Worm (Caenorhabditis elegans): ENCODE data around the gene col-162.

col-162 gene

DNA sequence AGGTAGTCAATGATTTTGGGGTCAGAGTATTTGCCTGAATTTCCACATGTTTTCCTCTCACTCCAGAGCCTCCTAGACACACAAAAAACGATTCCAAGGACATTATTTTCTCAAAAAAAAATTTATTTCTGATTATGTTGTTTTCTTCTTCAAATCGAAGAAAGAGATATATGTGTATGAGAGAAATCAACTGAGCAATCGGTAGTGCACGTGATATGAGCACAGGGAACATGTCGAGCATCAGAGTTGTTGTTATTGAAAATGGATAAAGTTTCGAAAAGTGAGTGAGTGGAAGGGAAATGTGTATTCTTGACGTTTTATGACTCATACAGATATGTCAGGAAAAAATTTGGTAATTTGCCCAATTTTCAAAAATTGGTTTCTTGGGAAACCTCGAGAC is 30.3 kb downstream of the col-162 start:
- TF ChIP-seq nfya-1 (tag; optimal IDR thresholded peaks at IDR 0.05; ENCODE audit: insufficient read depth): peak; percentile 8
- TF ChIP-seq elt-1 (tag; optimal IDR thresholded peaks at IDR 0.05): no peak
- TF ChIP-seq tbx-2 (tag; optimal IDR thresholded peaks at IDR 0.05): no peak
- no peak for TF ChIP-seq elt-3 (tag; optimal IDR thresholded peaks at IDR 0.05)
- TF ChIP-seq ztf-11 (tag; optimal IDR thresholded peaks at IDR 0.05): no peak
- no peak for TF ChIP-seq mdl-1 (tag; optimal IDR thresholded peaks at IDR 0.05)

DNA sequence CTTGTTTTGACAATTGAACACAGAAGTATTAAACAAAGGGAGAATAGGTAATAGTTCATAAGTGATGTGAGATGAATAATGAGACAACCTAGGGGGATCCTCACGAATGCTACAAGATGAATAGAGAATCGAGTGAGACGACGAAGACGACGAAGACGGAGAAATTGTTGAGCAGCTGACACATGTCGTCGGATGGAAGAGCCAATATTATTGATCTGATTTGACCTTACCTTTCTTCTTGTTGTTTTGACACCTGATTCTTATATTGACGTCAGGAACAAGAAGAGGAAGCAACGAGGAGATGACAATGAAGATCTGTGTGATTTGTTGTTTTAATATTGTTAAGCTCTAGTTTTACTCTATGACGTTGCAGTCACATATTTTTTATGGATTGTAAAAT is 31.7 kb downstream of the col-162 start, which contains the start of gene T10G3.1:
Gene T10G3.1 (minus strand): TSS at position 213 of the 400 bp plus-strand sequence.
- TF ChIP-seq ama-1 (optimal IDR thresholded peaks at IDR 0.05) (no peak), ceh-82 (tag; optimal IDR thresholded peaks at IDR 0.05) (no peak), sea-2 (GFP tag; optimal IDR thresholded peaks at IDR 0.05) (no peak), elt-3 (tag; optimal IDR thresholded peaks at IDR 0.05) (no peak)

DNA sequence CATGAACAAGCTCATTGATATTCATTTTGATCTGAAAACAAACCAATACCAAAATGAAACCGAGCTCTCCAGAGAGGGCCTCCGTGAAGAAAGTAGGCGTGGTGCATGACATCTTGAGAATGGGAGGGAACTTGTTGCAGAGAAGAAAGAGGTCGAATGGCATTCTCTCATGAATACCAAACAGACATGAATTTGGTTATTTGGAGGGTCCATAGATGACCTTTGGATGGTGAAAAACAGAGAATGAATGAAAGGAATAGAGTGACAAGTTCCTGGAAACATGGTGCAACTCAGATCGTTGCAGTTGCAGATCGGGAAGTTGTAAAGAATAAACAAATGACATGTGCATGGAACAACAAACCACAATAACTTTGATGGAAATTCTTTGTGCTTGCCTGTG is 34.6 kb downstream of the col-162 start, which contains the start of gene T10G3.8:
Gene T10G3.8 (minus strand): TSS at position 101 of the 400 bp plus-strand sequence.
- no peak for TF ChIP-seq egl-27 (tag; optimal IDR thresholded peaks at IDR 0.05)
- TF ChIP-seq nhr-76 (tag; optimal IDR thresholded peaks at IDR 0.05): no peak
- no peak for TF ChIP-seq nhr-25 (tag; optimal IDR thresholded peaks at IDR 0.05)
- TF ChIP-seq lin-15B (tag; optimal IDR thresholded peaks at IDR 0.05): no peak
- no peak for TF ChIP-seq ztf-11 (tag; optimal IDR thresholded peaks at IDR 0.05)
- TF ChIP-seq skn-1 (tag; optimal IDR thresholded peaks at IDR 0.05): no peak
- no peak for TF ChIP-seq sea-2 (GFP tag; optimal IDR thresholded peaks at IDR 0.05)
- no peak for TF ChIP-seq elt-1 (tag; optimal IDR thresholded peaks at IDR 0.05)
- no peak for TF ChIP-seq pqm-1 (tag; optimal IDR thresholded peaks at IDR 0.05)
- no peak for TF ChIP-seq ceh-82 (tag; optimal IDR thresholded peaks at IDR 0.05)
- no peak for TF ChIP-seq elt-2 (tag; optimal IDR thresholded peaks at IDR 0.05)
- TF ChIP-seq snpc-4 (tag; optimal IDR thresholded peaks at IDR 0.05): no peak
- no peak for TF ChIP-seq R02D3.7 (tag; optimal IDR thresholded peaks at IDR 0.05)

DNA sequence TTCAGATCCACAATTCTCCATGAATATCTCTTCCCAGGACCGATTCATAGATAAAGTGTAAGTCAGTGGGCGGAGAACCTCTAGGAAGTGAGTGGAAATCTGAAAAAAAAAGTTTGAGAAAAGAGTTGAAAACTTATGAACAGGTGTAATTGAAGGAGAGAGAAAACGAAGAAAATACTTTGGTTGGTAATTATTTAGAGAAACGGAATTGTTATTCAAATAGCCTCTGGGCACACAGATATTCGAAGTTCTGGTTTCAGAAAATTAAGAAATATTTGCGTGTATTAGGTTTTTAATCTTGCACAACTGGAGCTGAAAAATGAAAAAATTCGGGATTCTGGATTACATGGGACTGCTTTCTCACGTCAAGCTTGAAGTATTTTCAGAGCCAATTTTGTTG is 38.0 kb downstream of the col-162 start, which contains the start of gene T10G3.2:
Gene T10G3.2 (minus strand): TSS at position 101 of the 400 bp plus-strand sequence.
- no peak for TF ChIP-seq lsy-12 (tag; optimal IDR thresholded peaks at IDR 0.05)
- no peak for TF ChIP-seq eor-1 (tag; optimal IDR thresholded peaks at IDR 0.05)
- no peak for TF ChIP-seq elt-2 (tag; optimal IDR thresholded peaks at IDR 0.05)
- no peak for TF ChIP-seq nhr-237 (tag; optimal IDR thresholded peaks at IDR 0.05)
- TF ChIP-seq unc-62 (GFP tag; optimal IDR thresholded peaks at IDR 0.05): no peak
- TF ChIP-seq fkh-10 (GFP tag; optimal IDR thresholded peaks at IDR 0.05): no peak
- TF ChIP-seq egl-27 (tag; optimal IDR thresholded peaks at IDR 0.05): no peak
- TF ChIP-seq ZK546.5 (tag; optimal IDR thresholded peaks at IDR 0.05): no peak
- TF ChIP-seq ceh-9 (tag; optimal IDR thresholded peaks at IDR 0.05): no peak

DNA sequence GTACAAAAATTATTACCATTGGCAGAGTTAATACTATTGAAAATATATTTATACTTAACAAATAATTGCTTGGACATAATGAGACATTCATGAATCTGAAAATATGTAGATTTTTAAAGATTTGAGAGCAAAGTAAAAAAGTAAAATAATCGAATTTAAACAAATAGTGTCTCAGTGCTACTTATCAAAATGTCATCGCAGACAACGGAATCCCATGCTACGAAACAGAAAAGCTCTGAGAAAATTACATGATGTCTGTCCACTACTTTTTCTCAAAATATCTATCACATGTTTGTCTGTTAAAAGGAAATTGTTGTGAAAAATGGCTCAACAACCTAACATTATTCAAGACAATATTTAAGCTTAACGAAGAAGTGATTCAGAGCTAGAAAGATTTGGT is 42.6 kb downstream of the col-162 start, which contains the start of gene T10G3.4:
Gene T10G3.4 (minus strand): TSS at position 101 of the 400 bp plus-strand sequence.
- TF ChIP-seq ZK546.5 (tag; optimal IDR thresholded peaks at IDR 0.05) (no peak), nhr-76 (tag; optimal IDR thresholded peaks at IDR 0.05) (no peak), eor-1 (tag; optimal IDR thresholded peaks at IDR 0.05) (no peak), unc-62 (GFP tag; optimal IDR thresholded peaks at IDR 0.05) (no peak)

DNA sequence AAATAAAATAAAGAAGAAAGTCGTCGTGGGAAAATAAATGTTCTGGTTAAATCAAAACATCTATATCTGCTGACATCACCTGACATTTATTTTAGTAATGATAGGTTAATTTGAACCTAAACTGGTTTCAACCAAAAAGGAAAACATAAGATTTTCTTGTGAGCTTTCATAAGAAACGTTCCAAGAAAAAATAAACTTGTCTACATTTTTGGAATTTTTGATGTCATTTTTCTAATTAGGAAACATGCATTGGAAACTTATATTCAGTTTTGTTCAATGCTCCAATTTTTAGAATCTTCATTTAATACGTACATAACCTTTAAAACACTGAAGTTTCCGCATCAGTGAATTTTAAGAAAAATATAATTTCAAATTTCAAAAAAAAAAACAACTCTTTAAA is 44.0 kb downstream of the col-162 start:
- TF ChIP-seq snpc-4 (tag; optimal IDR thresholded peaks at IDR 0.05): no peak
- TF ChIP-seq aly-2 (tag; optimal IDR thresholded peaks at IDR 0.05): no peak
- no peak for TF ChIP-seq pqm-1 (tag; optimal IDR thresholded peaks at IDR 0.05)
- TF ChIP-seq ceh-28 (tag; optimal IDR thresholded peaks at IDR 0.05): no peak
- TF ChIP-seq ceh-82 (tag; optimal IDR thresholded peaks at IDR 0.05): no peak
- TF ChIP-seq ZK546.5 (tag; optimal IDR thresholded peaks at IDR 0.05): no peak
- TF ChIP-seq nhr-237 (tag; optimal IDR thresholded peaks at IDR 0.05): no peak
- TF ChIP-seq ama-1 (optimal IDR thresholded peaks at IDR 0.05): no peak

DNA sequence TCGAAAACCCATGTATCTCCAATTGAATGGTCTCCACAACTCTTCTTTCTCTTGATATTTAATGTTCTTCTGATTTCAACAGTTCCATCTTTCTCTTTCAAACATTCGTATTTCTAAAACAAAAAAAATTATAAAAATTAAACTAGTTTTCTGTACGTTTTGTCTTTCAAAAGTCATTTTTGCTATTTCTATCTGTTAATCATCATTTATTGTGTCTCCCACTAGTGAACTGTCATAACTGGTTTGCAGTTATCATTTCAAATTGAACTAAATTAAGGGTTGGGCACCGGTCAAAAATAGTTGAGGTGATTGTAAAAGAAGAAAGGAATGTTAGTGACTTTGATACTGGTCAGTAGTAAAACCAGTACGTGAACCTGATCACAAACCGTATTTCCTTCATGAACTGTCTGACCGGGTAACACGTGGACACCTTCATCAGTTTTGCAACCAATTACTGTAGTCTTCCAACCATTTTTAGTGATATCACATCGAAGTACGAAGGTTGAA is 46.6 kb downstream of the col-162 start:
- peak in 1 of 3 experiments; percentile 30 for TF ChIP-seq elt-3 (tag; optimal IDR thresholded peaks at IDR 0.05)
- TF ChIP-seq ceh-28 (tag; optimal IDR thresholded peaks at IDR 0.05): no peak
